Fruit fly (Drosophila melanogaster) whole organism, embryonic: ENCODE data around the gene unc-119.

ENCODE experiments used
- CG15269 ChIP-seq: fragments of 200-800 bp; sonication (Bioruptor generic); optimal IDR thresholded peaks from 2 replicates; lab custom pipeline; 2018; ENCODE audit warnings: missing biosample characterization, mild to moderate bottlenecking, missing genetic modification characterization, moderate library complexity
- CG3065 ChIP-seq: fragments of 200-800 bp; sonication (Bioruptor generic); optimal IDR thresholded peaks from 2 replicates; lab custom pipeline; 2016; ENCODE audit warnings: missing biosample characterization, missing genetic modification characterization
- CG4328 ChIP-seq: fragments of 200-800 bp; sonication (Bioruptor generic); optimal IDR thresholded peaks from 3 replicates; lab custom pipeline; 2017; ENCODE audit warnings: missing biosample characterization, missing genetic modification reagents, missing genetic modification characterization
- CG7963 ChIP-seq: fragments of 200-800 bp; sonication (Bioruptor generic); IDR thresholded peaks from 3 replicates; pipeline ENCODE4 v1.3.6; 2022; ENCODE audit warnings: missing biosample characterization, missing genetic modification characterization; ENCODE audit not compliant: partially characterized antibody
- CG8388 ChIP-seq: fragments of 200-800 bp; sonication (Bioruptor generic); optimal IDR thresholded peaks from 2 replicates; lab custom pipeline; 2019; ENCODE audit warnings: missing biosample characterization, mild to moderate bottlenecking, missing genetic modification characterization, moderate library complexity
- CG8944 ChIP-seq: fragments of 200-800 bp; sonication (Bioruptor generic); optimal IDR thresholded peaks from 3 replicates; lab custom pipeline; 2016; ENCODE audit warnings: missing biosample characterization, missing genetic modification characterization
- Dfd ChIP-seq, 2 experiments: fragments of >200 bp; optimal IDR thresholded peaks; 2 replicates each; lab custom pipeline; 2017; ENCODE audit warnings: missing biosample characterization in 2 of 2, missing genetic modification characterization in 2 of 2
- bcd ChIP-seq: fragments of 200-800 bp; sonication (Bioruptor generic); optimal IDR thresholded peaks from 2 replicates; lab custom pipeline; 2017; ENCODE audit warnings: missing biosample characterization, mild to moderate bottlenecking, missing genetic modification characterization
- wek ChIP-seq: fragments of 200-800 bp; sonication (Bioruptor generic); optimal IDR thresholded peaks from 3 replicates; lab custom pipeline; 2018; ENCODE audit warnings: missing biosample characterization, mild to moderate bottlenecking, missing genetic modification characterization, moderate library complexity

DNA sequence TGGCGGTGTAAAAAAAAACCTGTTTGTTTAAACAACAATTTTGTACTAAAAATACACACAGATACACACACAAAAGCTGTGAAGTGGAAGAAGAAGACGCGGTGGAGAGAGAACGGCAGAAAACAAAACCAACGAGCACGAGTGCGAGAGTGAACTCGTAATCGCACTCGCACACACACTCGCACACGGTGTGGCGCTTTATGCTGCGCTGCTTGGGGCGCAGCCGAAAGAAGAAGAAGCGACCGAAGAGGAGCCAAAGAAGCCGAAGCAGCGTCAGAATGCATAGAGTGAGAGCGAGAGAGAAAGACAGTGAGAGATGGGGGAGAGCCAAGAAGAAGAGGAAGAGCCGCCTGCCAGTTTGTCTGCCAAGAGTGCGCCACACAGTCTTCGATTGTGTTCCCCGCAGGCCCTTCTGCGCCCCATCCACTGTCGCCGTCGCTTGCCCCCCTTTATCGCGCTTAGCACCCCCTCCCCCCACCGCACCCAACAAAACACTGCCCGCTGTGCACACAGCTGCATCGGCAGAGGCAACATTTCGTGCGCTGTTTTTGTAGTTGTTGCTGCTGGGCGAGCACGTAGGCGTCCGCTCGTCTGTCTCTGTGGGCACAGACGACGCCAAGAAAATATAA is 9.7 kb upstream of the unc-119 start:
- TF ChIP-seq CG8388: no peak
- TF ChIP-seq Dfd (GFP tag; optimal IDR thresholded peaks at IDR 0.05; lab: Kevin White, UChicago): no peak
- TF ChIP-seq wek (GFP tag; lab: Kevin White, UChicago): no peak
- no peak for TF ChIP-seq CG15269 (tag; lab: Kevin White, UChicago)
- TF ChIP-seq CG7963 (GFP tag; lab: Robert Waterston, UW): no peak
- no peak for TF ChIP-seq CG8944 (GFP tag; lab: Kevin White, UChicago)
- no peak for TF ChIP-seq CG4328 (GFP tag; lab: Kevin White, UChicago)
- TF ChIP-seq CG3065: no peak
- no peak for TF ChIP-seq bcd
